Worm (Caenorhabditis elegans) whole organism, L1 larva: Measurements from ENCODE around the gene fbxa-135.

Source experiments
- aly-2 ChIP-seq: fragments of 150-350 bp; optimal IDR thresholded peaks from 2 replicates; lab custom pipeline; 2014; ENCODE audit warnings: missing biosample characterization, missing genetic modification characterization
- elt-3 ChIP-seq, 6 experiments: fragments of 150-350 bp in 1 of 6; sonication (generic microtip); optimal IDR thresholded peaks; 2 replicates each; lab custom pipeline; 2017 to 2018; ENCODE audit warnings: missing biosample characterization in 6 of 6, missing genetic modification characterization in 6 of 6, inconsistent platforms in 1 of 6
- lin-13 ChIP-seq: fragments of 150-350 bp; optimal IDR thresholded peaks from 2 replicates; lab custom pipeline; 2014; ENCODE audit warnings: missing biosample characterization, missing genetic modification reagents, missing genetic modification characterization
- mab-9 ChIP-seq: fragments of 200-800 bp; sonication (Bioruptor generic); IDR thresholded peaks from 2 replicates; pipeline ENCODE4 v1.3.6; 2022; ENCODE audit warnings: missing genetic modification reagents, missing genetic modification characterization, missing compliant biosample characterization
- nhr-237 ChIP-seq: fragments of 150-350 bp; optimal IDR thresholded peaks from 2 replicates; lab custom pipeline; 2014; ENCODE audit warnings: missing biosample characterization, missing genetic modification characterization
- nhr-28 ChIP-seq: fragments of 150-350 bp; optimal IDR thresholded peaks from 2 replicates; lab custom pipeline; 2014; ENCODE audit warnings: missing biosample characterization, missing genetic modification characterization
- pqm-1 ChIP-seq: sonication (generic microtip); optimal IDR thresholded peaks from 3 replicates; lab custom pipeline; 2017; ENCODE audit warnings: missing biosample characterization, missing genetic modification characterization
- sox-4 ChIP-seq: sonication (generic microtip); optimal IDR thresholded peaks from 2 replicates; lab custom pipeline; 2016; ENCODE audit warnings: missing genetic modification characterization, missing compliant biosample characterization
- unc-62 ChIP-seq: fragments of 150-350 bp; optimal IDR thresholded peaks from 2 replicates; lab custom pipeline; 2014; ENCODE audit warnings: missing biosample characterization, missing genetic modification reagents, missing genetic modification characterization
- zag-1 ChIP-seq: fragments of 150-350 bp; optimal IDR thresholded peaks from 2 replicates; lab custom pipeline; 2014; ENCODE audit warnings: missing biosample characterization, missing genetic modification characterization

ce11 chrV:15399691-15400377 is 2.2 kb upstream of the fbxa-135 start, which contains the start of the genes T06E6.15 and sri-7:
- TF ChIP-seq aly-2 (tag; lab: Kevin White, UChicago) (no peak), sox-4 (tag; lab: Kevin White, UChicago) (no peak), pqm-1 (no peak), zag-1 (tag; lab: Kevin White, UChicago) (no peak), lin-13 (GFP tag; lab: Kevin White, UChicago) (no peak), mab-9 (GFP tag; lab: Robert Waterston, UW) (no peak), unc-62 (no peak), nhr-237 (no peak), elt-3 (tag; optimal IDR thresholded peaks at IDR 0.05; lab: Kevin White, UChicago) (no peak), nhr-28 (tag; lab: Kevin White, UChicago) (no peak)
